Fruit fly (Drosophila melanogaster) S2 (cell line): Measurements from ENCODE around the gene Snoo.

Experiments
- CG8478 ChIP-seq: fragments of >200 bp; optimal IDR thresholded peaks from 2 replicates; lab custom pipeline; 2018
- CTCF ChIP-seq, 2 experiments: fragments of >200 bp; optimal IDR thresholded peaks; 2 replicates each; lab custom pipeline; 2018

dm6 chr2L:7965808-7966460 lies 18.1 kb downstream of the Snoo start:
- TF ChIP-seq CG8478 (lab: Kevin White, UChicago) (no peak), CTCF (optimal IDR thresholded peaks at IDR 0.05; lab: Kevin White, UChicago) (no peak)
